Worm (Caenorhabditis elegans) whole organism, late embryonic: ENCODE measurements around the gene mks-1.

Source experiments
- ceh-19 ChIP-seq: fragments of 200-800 bp; sonication (Bioruptor generic); optimal IDR thresholded peaks from 2 replicates; lab custom pipeline; 2018; ENCODE audit warnings: mild to moderate bottlenecking, missing genetic modification characterization, missing compliant biosample characterization
- ceh-30 ChIP-seq: fragments of 150-350 bp; optimal IDR thresholded peaks from 2 replicates; lab custom pipeline; 2014; ENCODE audit warnings: missing biosample characterization, missing genetic modification characterization
- elt-2 ChIP-seq: sonication (generic microtip); optimal IDR thresholded peaks from 2 replicates; lab custom pipeline; 2016; ENCODE audit warnings: missing genetic modification reagents, missing genetic modification characterization, missing compliant biosample characterization
- elt-4 ChIP-seq: sonication (generic microtip); optimal IDR thresholded peaks from 2 replicates; lab custom pipeline; 2016; ENCODE audit warnings: missing genetic modification characterization, missing compliant biosample characterization
- madf-2 ChIP-seq: sonication (generic microtip); optimal IDR thresholded peaks from 2 replicates; lab custom pipeline; 2017; ENCODE audit warnings: missing genetic modification characterization, missing compliant biosample characterization
- pax-1 ChIP-seq: fragments of 150-350 bp; optimal IDR thresholded peaks from 2 replicates; lab custom pipeline; 2014; ENCODE audit warnings: missing biosample characterization, missing genetic modification characterization
- unc-86 ChIP-seq: sonication (generic microtip); optimal IDR thresholded peaks from 2 replicates; lab custom pipeline; 2016; ENCODE audit warnings: missing genetic modification characterization, missing compliant biosample characterization

- TF ChIP-seq elt-4: no peak
- no peak for TF ChIP-seq ceh-30 (tag; lab: Kevin White, UChicago)
- TF ChIP-seq unc-86: no peak
- TF ChIP-seq elt-2 (tag; lab: Kevin White, UChicago): no peak
- no peak for TF ChIP-seq ceh-19 (GFP tag; lab: Kevin White, UChicago)
- TF ChIP-seq madf-2 (tag; lab: Kevin White, UChicago): no peak
- no peak for TF ChIP-seq pax-1 (tag; lab: Kevin White, UChicago)
Observed at ce11 chrIII:3183377-3183776, 2.7 kb upstream of the mks-1 start, which contains the start of gene lmtr-5.
